Worm (Caenorhabditis elegans): ENCODE data around the gene R148.5.

The R148.5 gene

DNA sequence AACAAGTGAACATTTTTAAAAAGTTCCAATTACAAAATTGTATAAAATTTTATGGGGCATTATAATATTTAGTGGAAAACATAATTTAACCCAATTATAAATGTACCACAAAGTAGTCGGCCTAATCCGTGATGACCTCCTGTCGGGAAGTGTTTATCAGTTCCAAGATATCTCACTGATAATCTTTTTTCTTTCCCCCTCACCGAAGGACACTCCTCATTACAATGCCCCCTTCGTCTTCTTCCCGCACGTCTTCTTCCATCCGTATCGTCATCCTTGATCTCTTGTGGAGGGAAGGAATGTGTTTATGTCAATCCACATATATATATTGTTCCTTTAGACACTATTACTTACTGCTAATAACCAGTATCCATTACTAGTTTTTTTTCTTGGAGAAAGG lies at the start of gene R148.5:
R148.5 (plus strand) TSS at position 331 of the 400 bp plus-strand sequence.
- TF ChIP-seq dao-5 (tag; optimal IDR thresholded peaks at IDR 0.05) (no peak), him-1 (tag; optimal IDR thresholded peaks at IDR 0.05) (no peak), W03F9.2 (tag; optimal IDR thresholded peaks at IDR 0.05) (no peak)

- no peak for TF ChIP-seq him-1 (tag; optimal IDR thresholded peaks at IDR 0.05)
- TF ChIP-seq dao-5 (tag; optimal IDR thresholded peaks at IDR 0.05) = no peak
- TF ChIP-seq W03F9.2 (tag; optimal IDR thresholded peaks at IDR 0.05) = no peak
Measured at ce11 chrIII:3116969-3117368, 48.5 kb upstream of the R148.5 start.

DNA sequence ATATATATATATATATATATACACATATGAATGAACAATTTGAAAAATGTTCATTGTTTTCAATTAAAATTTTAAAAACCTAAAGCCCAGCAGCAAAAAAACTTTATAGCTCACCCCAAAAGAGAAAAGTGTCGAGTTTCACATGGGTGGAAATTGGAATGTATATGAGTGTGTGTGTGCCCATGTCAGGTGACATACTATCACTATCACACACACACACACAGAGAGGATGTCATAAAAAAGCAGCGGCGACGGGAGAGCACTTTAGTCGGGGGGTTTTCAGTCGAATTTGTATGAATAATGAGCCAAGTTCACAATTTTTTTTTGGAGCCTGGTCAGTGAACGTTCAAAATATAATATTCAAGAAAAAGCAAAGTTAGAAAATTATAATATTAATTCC lies 45.5 kb upstream of the R148.5 start:
- no peak for TF ChIP-seq him-1 (tag; optimal IDR thresholded peaks at IDR 0.05)
- no peak for TF ChIP-seq W03F9.2 (tag; optimal IDR thresholded peaks at IDR 0.05)
- TF ChIP-seq dao-5 (tag; optimal IDR thresholded peaks at IDR 0.05) = no peak

ce11 chrIII:3124209-3124786 lies 41.1 kb upstream of the R148.5 start:
- TF ChIP-seq dao-5 (tag; optimal IDR thresholded peaks at IDR 0.05) (no peak), W03F9.2 (tag; optimal IDR thresholded peaks at IDR 0.05) (no peak), him-1 (tag; optimal IDR thresholded peaks at IDR 0.05) (no peak)

DNA sequence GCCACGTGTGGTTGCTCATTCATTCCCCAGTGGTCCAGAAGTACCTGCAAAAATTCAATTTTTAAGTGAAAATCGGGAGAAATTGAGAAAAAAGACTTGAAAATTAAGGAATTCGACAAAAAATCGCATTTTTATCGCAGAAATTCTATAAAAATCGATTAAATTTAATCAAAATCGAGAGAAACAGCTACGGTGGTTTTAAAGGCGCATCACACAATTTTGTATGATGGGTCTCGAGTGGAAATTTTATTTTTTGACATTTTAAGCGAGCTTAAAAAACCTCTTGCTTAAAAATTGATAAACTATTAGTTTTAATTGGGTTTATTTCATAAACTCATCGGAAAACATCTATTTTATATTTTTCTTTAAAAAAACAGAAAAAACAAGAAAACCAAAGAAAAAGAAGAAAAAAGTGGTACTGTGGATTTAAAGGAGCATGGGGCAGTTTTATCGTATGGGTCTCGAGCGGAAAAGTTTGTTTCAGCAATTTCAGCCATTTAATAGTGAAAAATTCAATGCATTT lies 38.3 kb upstream of the R148.5 start, which contains the start of gene nipa-1:
nipa-1 (minus strand) TSS at position 51 of the 523 bp plus-strand sequence.
- TF ChIP-seq W03F9.2 (tag; optimal IDR thresholded peaks at IDR 0.05) = no peak

DNA sequence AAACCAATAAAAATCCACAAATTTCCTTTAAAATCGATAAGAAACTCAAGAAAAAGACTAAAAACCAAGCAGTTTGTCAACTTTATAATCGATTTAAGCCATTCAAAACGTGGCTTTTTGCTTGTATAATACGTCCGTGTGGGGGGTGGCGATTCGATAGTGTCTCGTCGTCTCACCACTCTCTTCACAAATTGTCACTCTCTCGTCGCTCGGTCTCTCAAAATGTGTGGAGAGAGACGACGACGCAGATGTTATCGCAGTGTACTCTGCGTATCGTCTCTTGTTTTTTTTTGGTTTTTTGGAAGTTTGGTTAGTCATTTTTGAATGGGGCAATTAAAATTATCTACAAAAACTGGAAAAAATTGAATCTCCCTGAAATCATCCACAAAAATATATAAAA lies 37.8 kb upstream of the R148.5 start:
- no peak for TF ChIP-seq dao-5 (tag; optimal IDR thresholded peaks at IDR 0.05)
- TF ChIP-seq him-1 (tag; optimal IDR thresholded peaks at IDR 0.05) = peak; percentile 16

ce11 chrIII:3129036-3129435 lies 36.4 kb upstream of the R148.5 start, which contains the start of gene Y53G8B.1:
Y53G8B.1 (plus strand) TSS chrIII:3129277.
- TF ChIP-seq dao-5 (tag; optimal IDR thresholded peaks at IDR 0.05) (no peak), him-1 (tag; optimal IDR thresholded peaks at IDR 0.05) (no peak), W03F9.2 (tag; optimal IDR thresholded peaks at IDR 0.05) (no peak)

DNA sequence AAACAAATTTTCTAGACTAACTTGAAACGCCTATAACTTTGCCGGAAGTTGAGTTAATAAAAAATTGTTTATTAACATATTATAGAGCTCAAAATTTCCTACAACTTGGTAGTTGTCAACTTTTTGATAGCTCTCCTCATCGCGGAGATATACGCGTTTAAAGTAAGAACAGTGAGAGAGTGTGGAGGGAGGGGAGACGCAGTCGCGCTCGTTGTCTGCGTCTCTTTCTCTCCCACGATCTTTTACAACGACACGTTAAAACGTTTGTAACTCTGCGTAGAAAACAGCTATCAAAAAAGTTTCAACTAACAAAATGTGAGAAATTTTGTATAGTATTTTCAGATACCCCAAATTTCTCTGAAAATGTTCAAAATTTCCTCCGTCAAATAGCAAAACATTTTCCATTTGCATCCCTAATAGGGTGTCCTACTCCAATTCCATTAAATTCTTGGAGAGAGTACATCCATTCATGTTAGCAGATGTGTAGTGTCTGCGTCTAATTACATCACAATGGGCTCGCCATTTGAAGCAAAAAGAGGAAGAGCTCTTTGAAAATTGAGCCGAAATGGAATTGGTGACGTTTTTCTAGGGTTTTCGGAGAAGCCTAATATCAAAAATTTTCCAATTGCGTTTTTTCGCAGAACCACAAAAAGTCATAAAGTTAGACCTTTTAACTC lies 29.0 kb upstream of the R148.5 start:
- no peak for TF ChIP-seq him-1 (tag; optimal IDR thresholded peaks at IDR 0.05)
- TF ChIP-seq dao-5 (tag; optimal IDR thresholded peaks at IDR 0.05) = no peak
- TF ChIP-seq W03F9.2 (tag; optimal IDR thresholded peaks at IDR 0.05) = no peak

DNA sequence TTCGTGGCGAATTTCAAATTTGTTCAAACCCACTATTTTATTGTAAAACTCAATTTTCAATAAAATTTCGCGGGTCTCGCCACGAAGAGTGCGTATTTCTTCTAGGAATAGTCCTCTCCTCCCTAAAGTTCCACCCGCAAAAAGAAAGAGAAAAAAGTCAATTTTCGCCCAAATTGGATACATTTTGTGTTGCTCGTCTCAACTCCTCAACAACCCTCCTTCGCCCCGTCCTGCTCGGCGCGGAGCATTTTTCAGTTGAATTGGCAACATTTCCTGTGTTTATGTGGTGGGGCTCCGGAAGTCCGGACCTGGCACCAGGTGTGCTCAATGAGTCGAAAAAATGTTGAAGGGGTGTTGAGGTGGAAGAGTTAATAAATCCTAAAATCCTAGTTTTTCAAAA lies 27.4 kb upstream of the R148.5 start:
- TF ChIP-seq W03F9.2 (tag; optimal IDR thresholded peaks at IDR 0.05) = no peak
- no peak for TF ChIP-seq him-1 (tag; optimal IDR thresholded peaks at IDR 0.05)

DNA sequence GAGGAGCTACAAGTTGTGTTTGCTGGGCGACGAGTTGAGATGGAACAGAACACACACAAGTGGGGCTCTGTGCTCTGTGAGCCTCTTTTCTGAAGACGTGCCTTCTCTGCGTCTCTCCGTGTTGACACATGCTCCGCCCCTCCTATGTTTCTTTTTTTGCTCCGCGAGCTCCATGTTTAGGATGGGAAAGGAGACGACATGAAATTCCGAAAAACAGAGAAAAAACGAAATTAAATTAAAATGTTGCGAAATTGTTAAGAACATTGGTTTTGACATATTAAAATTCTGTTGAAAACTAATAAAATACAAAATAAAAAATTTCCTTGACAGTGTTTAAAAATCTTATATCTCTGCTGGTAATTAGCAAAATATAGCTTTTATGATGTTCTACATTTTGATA lies 26.3 kb upstream of the R148.5 start, which contains the start of gene mec-12:
mec-12 (minus strand) TSS at position 91 of the 400 bp plus-strand sequence.
- TF ChIP-seq dao-5 (tag; optimal IDR thresholded peaks at IDR 0.05) = no peak
- TF ChIP-seq him-1 (tag; optimal IDR thresholded peaks at IDR 0.05) = peak; percentile 70
- no peak for TF ChIP-seq W03F9.2 (tag; optimal IDR thresholded peaks at IDR 0.05)

DNA sequence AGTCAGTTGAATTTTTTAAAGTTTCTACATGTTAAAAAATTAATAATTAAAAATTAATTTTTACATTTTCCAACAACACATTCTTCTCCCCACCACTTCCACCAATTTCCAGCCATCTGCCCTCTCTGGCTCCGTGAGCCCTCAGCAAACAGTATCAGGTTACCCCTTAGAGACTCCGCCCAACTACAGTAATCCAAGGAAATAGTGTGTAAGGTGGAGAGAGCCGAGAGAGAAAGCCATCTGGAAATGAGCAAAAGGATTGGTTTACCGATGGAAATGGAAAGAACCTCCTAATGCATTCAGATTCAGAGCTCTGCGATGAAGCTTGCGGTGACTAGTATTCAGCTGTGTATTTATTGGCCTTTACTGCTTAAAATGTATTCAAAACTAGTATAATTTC lies 25.2 kb upstream of the R148.5 start:
- TF ChIP-seq dao-5 (tag; optimal IDR thresholded peaks at IDR 0.05) (no peak), W03F9.2 (tag; optimal IDR thresholded peaks at IDR 0.05) (no peak), him-1 (tag; optimal IDR thresholded peaks at IDR 0.05) (no peak)

- TF ChIP-seq him-1 (tag; optimal IDR thresholded peaks at IDR 0.05) (no peak), W03F9.2 (tag; optimal IDR thresholded peaks at IDR 0.05) (no peak), dao-5 (tag; optimal IDR thresholded peaks at IDR 0.05) (no peak)
Measured at ce11 chrIII:3142078-3142477, 23.4 kb upstream of the R148.5 start.

ce11 chrIII:3143657-3144056 lies 21.8 kb upstream of the R148.5 start, which contains the start of gene C44B11.4:
C44B11.4 (minus strand) TSS chrIII:3143757.
- TF ChIP-seq dao-5 (tag; optimal IDR thresholded peaks at IDR 0.05) (no peak), W03F9.2 (tag; optimal IDR thresholded peaks at IDR 0.05) (no peak), him-1 (tag; optimal IDR thresholded peaks at IDR 0.05) (no peak)

ce11 chrIII:3152848-3153247 lies 12.6 kb upstream of the R148.5 start, which contains the start of gene C44B11.6:
C44B11.6 (plus strand) TSS chrIII:3153148.
- TF ChIP-seq dao-5 (tag; optimal IDR thresholded peaks at IDR 0.05) = no peak
- no peak for TF ChIP-seq him-1 (tag; optimal IDR thresholded peaks at IDR 0.05)
- TF ChIP-seq W03F9.2 (tag; optimal IDR thresholded peaks at IDR 0.05) = no peak
